Fruit fly (Drosophila melanogaster) whole organism: ENCODE results near the gene CG6163.

ENCODE experiments used
- CG8478 ChIP-seq: fragments of >200 bp; optimal IDR thresholded peaks from 2 replicates; lab custom pipeline; 2018; ENCODE audit warnings: inconsistent platforms
- Dll ChIP-seq: fragments of >200 bp; optimal IDR thresholded peaks from 2 replicates; lab custom pipeline; 2017
- EcR ChIP-seq, 2 experiments: fragments of >200 bp; optimal IDR thresholded peaks; 2 replicates each; lab custom pipeline; 2017; ENCODE audit warnings: missing biosample characterization in 2 of 2, missing genetic modification characterization in 2 of 2, missing genetic modification reagents in 2 of 2
- pan ChIP-seq: fragments of >200 bp; optimal IDR thresholded peaks from 2 replicates; lab custom pipeline; 2017
- psq ChIP-seq: fragments of >200 bp; optimal IDR thresholded peaks from 2 replicates; lab custom pipeline; 2017
- usp ChIP-seq: fragments of >200 bp; optimal IDR thresholded peaks from 2 replicates; lab custom pipeline; 2017; ENCODE audit warnings: missing biosample characterization, missing genetic modification characterization, mixed read lengths

The CG6163 gene

DNA sequence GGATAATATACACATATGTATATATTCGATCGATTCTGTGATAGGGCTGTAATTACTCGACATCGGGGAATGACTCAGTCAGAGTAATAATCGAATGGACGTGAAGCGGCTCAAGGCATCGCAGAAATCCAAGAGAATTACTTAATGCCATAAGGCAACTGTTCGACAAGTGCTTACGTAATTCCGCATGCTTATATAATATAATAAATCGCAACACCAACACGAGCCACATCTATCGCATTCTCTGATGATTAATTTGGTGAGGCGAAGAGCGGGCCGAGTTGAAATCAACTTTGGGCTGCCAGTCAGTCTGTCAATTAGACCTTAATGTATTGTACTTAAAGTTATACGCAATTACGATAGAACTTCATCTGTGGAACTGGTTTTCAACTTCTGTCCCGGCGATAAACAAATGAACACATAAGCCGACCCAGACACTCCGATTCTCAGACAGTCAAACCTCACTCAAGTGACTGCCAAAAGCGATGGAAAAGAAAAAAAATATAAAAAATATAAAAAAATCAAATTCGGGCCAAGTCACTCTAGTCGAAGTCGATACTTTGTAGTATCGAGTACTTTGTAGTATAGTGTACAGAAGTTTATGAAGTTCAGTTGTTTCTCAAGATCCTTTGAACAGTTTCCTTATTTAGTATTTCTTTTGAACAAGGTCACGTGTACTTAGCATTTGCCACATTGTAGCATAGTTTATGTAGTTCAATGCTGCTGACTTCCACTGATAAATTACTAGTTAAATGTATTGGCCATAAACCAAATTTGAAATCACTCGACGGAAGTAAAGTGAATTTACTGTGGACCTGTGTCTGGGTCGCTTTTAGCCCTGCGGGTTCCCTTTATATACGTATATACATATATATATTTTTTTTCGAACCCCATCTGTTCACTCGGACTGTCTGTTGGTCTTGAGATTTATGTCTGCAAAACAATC is 42.3 kb downstream of the CG6163 start:
- no peak for TF ChIP-seq Dll (lab: Kevin White, UChicago)
- TF ChIP-seq usp: no peak
- TF ChIP-seq CG8478: no peak
- no peak for TF ChIP-seq EcR (GFP tag; optimal IDR thresholded peaks at IDR 0.05; lab: Kevin White, UChicago)
- no peak for TF ChIP-seq psq (lab: Kevin White, UChicago)
- no peak for TF ChIP-seq pan (lab: Kevin White, UChicago)

dm6 chr3L:11321619-11322018 is 43.1 kb downstream of the CG6163 start, which contains the start of gene CG6168:
Gene CG6168, minus strand, starts transcription at chr3L:11321719.
- TF ChIP-seq CG8478: no peak
- no peak for TF ChIP-seq usp
- no peak for TF ChIP-seq Dll (lab: Kevin White, UChicago)
- no peak for TF ChIP-seq EcR (GFP tag; optimal IDR thresholded peaks at IDR 0.05; lab: Kevin White, UChicago)
- no peak for TF ChIP-seq pan (lab: Kevin White, UChicago)
- TF ChIP-seq psq (lab: Kevin White, UChicago): no peak

- no peak for TF ChIP-seq Dll (lab: Kevin White, UChicago)
- TF ChIP-seq EcR (GFP tag; optimal IDR thresholded peaks at IDR 0.05; lab: Kevin White, UChicago): no peak
- TF ChIP-seq psq (lab: Kevin White, UChicago): no peak
- no peak for TF ChIP-seq usp
- TF ChIP-seq pan (lab: Kevin White, UChicago): no peak
- TF ChIP-seq CG8478: no peak
Observed at dm6 chr3L:11320124-11320523, 44.6 kb downstream of the CG6163 start.

- no peak for TF ChIP-seq usp
- TF ChIP-seq psq (lab: Kevin White, UChicago): no peak
- TF ChIP-seq Dll (lab: Kevin White, UChicago): no peak
- no peak for TF ChIP-seq CG8478
- no peak for TF ChIP-seq pan (lab: Kevin White, UChicago)
- no peak for TF ChIP-seq EcR (GFP tag; optimal IDR thresholded peaks at IDR 0.05; lab: Kevin White, UChicago)
Observed at dm6 chr3L:11318532-11319170, 46.0 kb downstream of the CG6163 start.

DNA sequence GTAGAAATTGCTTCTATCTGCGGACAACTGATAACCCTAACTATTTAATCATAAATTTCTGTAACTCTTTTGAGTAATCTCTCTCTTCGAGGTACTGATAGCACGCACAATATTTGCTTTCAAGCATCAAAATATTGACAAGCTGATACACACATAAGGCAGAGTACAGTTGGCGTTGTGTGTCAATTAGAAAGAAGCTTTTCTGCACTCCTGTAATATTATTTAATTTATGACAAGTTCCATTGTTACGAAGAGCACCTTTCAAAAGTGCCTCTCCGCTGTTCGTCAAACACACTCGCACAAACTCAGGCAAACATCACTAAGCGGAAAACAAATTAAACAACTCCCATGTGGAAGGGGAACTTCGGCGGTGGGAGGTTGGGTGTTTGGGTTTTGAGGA is 47.2 kb downstream of the CG6163 start:
- no peak for TF ChIP-seq CG8478
- TF ChIP-seq psq (lab: Kevin White, UChicago): no peak
- no peak for TF ChIP-seq usp

DNA sequence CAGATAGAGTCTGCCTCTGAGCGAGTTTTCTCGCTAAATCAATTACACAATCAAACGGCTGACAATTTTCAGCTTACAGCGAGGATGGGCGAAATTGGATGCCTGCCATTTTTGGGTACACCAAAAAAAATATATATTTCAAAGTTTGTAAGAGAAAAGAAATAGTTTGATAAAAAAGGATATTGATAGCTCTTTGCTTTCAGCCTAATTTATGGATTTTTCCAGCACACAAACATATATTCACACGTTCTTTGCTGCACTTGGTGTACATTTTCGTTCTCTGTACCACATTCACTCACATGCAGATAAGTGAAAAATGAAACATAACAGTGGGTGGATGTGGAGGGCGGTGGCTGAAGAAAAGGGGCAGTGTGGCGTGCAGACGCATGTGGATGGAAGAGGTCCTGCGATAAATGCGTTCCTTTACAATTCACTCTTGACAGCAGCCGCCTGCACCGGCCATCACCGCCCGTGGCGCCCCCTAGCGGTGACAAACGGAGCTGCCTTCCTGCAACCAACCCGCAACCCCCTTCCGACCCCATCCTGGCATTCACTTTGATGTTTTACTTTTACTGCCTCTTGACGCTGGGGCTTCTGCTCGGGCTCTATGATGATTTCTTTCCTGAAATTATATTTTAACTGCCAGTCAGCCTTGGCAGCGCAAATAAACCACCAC is 49.6 kb downstream of the CG6163 start:
- no peak for TF ChIP-seq pan (lab: Kevin White, UChicago)
- no peak for TF ChIP-seq EcR (GFP tag; optimal IDR thresholded peaks at IDR 0.05; lab: Kevin White, UChicago)
- TF ChIP-seq psq (lab: Kevin White, UChicago): no peak
- no peak for TF ChIP-seq CG8478
- TF ChIP-seq Dll (lab: Kevin White, UChicago): no peak
- no peak for TF ChIP-seq usp

- TF ChIP-seq EcR (GFP tag; optimal IDR thresholded peaks at IDR 0.05; lab: Kevin White, UChicago): no peak
- no peak for TF ChIP-seq pan (lab: Kevin White, UChicago)
- TF ChIP-seq psq (lab: Kevin White, UChicago): no peak
- TF ChIP-seq CG8478: no peak
- TF ChIP-seq Dll (lab: Kevin White, UChicago): no peak
- TF ChIP-seq usp: no peak
Observed at dm6 chr3L:11312698-11313097, 52.0 kb downstream of the CG6163 start.
